Worm (Caenorhabditis elegans) whole organism, dauer: ENCODE measurements around the gene ttn-1.

ENCODE experiments used
- unc-62 ChIP-seq: sonication (generic microtip); optimal IDR thresholded peaks from 2 replicates; lab custom pipeline; 2017; ENCODE audit warnings: missing biosample characterization, missing genetic modification reagents, missing genetic modification characterization

Gene ttn-1

ce11 chrV:6202573-6202972, at the start of gene ttn-1:
Gene ttn-1 (minus strand): TSS chrV:6202632.
- no peak for TF ChIP-seq unc-62 (GFP tag; lab: Kevin White, UChicago)

- TF ChIP-seq unc-62 (GFP tag; lab: Kevin White, UChicago) = no peak
These were observed 48.6 kb upstream of the ttn-1 start for ce11 chrV:6250959-6251598.

- no peak for TF ChIP-seq unc-62 (GFP tag; lab: Kevin White, UChicago)
These were observed 46.7 kb upstream of the ttn-1 start for ce11 chrV:6249135-6249534.

ce11 chrV:6248714-6249113, 46.3 kb upstream of the ttn-1 start:
- TF ChIP-seq unc-62 (GFP tag; lab: Kevin White, UChicago) = no peak

- TF ChIP-seq unc-62 (GFP tag; lab: Kevin White, UChicago) = no peak
These were observed 45.0 kb upstream of the ttn-1 start for ce11 chrV:6247397-6247796.

- no peak for TF ChIP-seq unc-62 (GFP tag; lab: Kevin White, UChicago)
These were observed 44.1 kb upstream of the ttn-1 start, which contains the start of gene dmd-7 for ce11 chrV:6246454-6246981. Gene dmd-7 (plus strand): TSS chrV:6246931.

ce11 chrV:6244631-6245030, 42.2 kb upstream of the ttn-1 start:
- no peak for TF ChIP-seq unc-62 (GFP tag; lab: Kevin White, UChicago)

- TF ChIP-seq unc-62 (GFP tag; lab: Kevin White, UChicago) = no peak
These were observed 40.8 kb upstream of the ttn-1 start for ce11 chrV:6243260-6243659.

ce11 chrV:6240735-6241134, 38.3 kb upstream of the ttn-1 start:
- no peak for TF ChIP-seq unc-62 (GFP tag; lab: Kevin White, UChicago)

ce11 chrV:6239855-6240254, 37.4 kb upstream of the ttn-1 start:
- TF ChIP-seq unc-62 (GFP tag; lab: Kevin White, UChicago) = no peak

ce11 chrV:6238347-6238746, 35.9 kb upstream of the ttn-1 start:
- no peak for TF ChIP-seq unc-62 (GFP tag; lab: Kevin White, UChicago)

ce11 chrV:6234876-6235275, 32.4 kb upstream of the ttn-1 start, which contains the start of gene K08B12.3:
Gene K08B12.3 (plus strand): TSS chrV:6235176.
- TF ChIP-seq unc-62 (GFP tag; lab: Kevin White, UChicago) = no peak

- TF ChIP-seq unc-62 (GFP tag; lab: Kevin White, UChicago) = no peak
These were observed 31.5 kb upstream of the ttn-1 start for ce11 chrV:6233952-6234351.

- TF ChIP-seq unc-62 (GFP tag; lab: Kevin White, UChicago) = no peak
These were observed 30.5 kb upstream of the ttn-1 start for ce11 chrV:6232886-6233285.

ce11 chrV:6231902-6232340, 29.5 kb upstream of the ttn-1 start:
- TF ChIP-seq unc-62 (GFP tag; lab: Kevin White, UChicago) = no peak

ce11 chrV:6230629-6231229, 28.3 kb upstream of the ttn-1 start:
- TF ChIP-seq unc-62 (GFP tag; lab: Kevin White, UChicago) = no peak

- no peak for TF ChIP-seq unc-62 (GFP tag; lab: Kevin White, UChicago)
These were observed 27.1 kb upstream of the ttn-1 start for ce11 chrV:6229457-6229949.
